Worm (Caenorhabditis elegans): ENCODE measurements around the gene ttr-16.

ttr-16 gene

ce11 chrIV:11110995-11111619 lies 47.2 kb upstream of the ttr-16 start, which contains the start of gene rps-5 (continued):
- no peak for TF ChIP-seq ceh-16 (tag; optimal IDR thresholded peaks at IDR 0.05)
- no peak for TF ChIP-seq nhr-43 (tag; optimal IDR thresholded peaks at IDR 0.05; ENCODE audit: poor library complexity, severe bottlenecking)
- no peak for TF ChIP-seq ceh-82 (tag; optimal IDR thresholded peaks at IDR 0.05)
- no peak for TF ChIP-seq nhr-77 (tag; optimal IDR thresholded peaks at IDR 0.05)
- TF ChIP-seq nhr-76 (tag; optimal IDR thresholded peaks at IDR 0.05) = no peak
- TF ChIP-seq nhr-67 (tag; optimal IDR thresholded peaks at IDR 0.05) = no peak
- no peak for TF ChIP-seq sea-2 (GFP tag; optimal IDR thresholded peaks at IDR 0.05)
- TF ChIP-seq lsy-12 (tag; optimal IDR thresholded peaks at IDR 0.05) = no peak
- no peak for TF ChIP-seq nhr-11 (tag; optimal IDR thresholded peaks at IDR 0.05)
- no peak for TF ChIP-seq mml-1 (tag; optimal IDR thresholded peaks at IDR 0.05)
- TF ChIP-seq ztf-11 (tag; optimal IDR thresholded peaks at IDR 0.05) = no peak

DNA sequence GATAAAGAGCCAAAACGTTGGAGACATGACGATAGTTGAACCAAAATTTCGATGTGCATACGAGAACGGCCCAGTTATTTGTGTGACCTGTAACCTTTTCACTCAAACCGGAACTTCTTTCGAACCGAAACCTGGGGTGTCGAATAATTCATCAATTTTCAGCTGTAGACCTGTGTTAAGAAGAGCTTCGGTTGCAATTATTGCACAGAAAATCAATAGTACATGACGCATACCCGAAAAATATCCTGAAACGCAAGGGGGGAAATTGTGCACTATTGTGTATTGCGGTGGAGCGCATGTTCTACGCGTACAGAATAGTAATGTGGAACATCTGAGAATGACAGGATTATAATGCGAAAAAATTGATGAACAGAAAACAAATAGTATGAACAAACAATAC lies 45.8 kb upstream of the ttr-16 start, which contains the start of gene pigk-1:
Gene pigk-1, minus strand, starts transcription at position 248 of the 400 bp plus-strand sequence.
- TF ChIP-seq ZK546.5 (tag; optimal IDR thresholded peaks at IDR 0.05) (no peak), pqm-1 (tag; optimal IDR thresholded peaks at IDR 0.05) (no peak), ama-1 (optimal IDR thresholded peaks at IDR 0.05) (peak; percentile 9), nhr-43 (tag; optimal IDR thresholded peaks at IDR 0.05; ENCODE audit: poor library complexity, severe bottlenecking) (peak; percentile 24), R02D3.7 (tag; optimal IDR thresholded peaks at IDR 0.05) (peak; percentile 15), nhr-76 (tag; optimal IDR thresholded peaks at IDR 0.05) (no peak), pha-4 (tag; optimal IDR thresholded peaks at IDR 0.05) (no peak), lin-15B (tag; optimal IDR thresholded peaks at IDR 0.05) (no peak), nhr-25 (tag; optimal IDR thresholded peaks at IDR 0.05) (no peak)

DNA sequence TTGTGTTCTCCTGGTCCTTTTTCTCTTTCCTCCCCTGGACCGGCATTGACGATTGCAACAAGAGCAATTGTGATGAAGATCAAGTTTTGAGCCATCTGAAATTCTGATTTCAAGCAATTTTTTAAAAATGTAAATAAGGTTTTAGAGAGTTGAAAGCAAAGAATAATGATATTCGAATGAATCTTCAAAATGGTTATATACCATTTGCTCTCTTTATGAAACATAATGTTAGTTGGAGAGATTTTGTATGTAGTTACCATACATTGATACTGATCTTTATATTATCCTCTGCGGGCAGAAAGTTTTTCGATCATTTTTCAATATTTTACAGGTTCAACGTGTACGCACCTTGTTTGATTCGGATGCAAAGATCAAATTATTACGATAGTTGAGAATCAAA lies 41.8 kb upstream of the ttr-16 start, which contains the start of gene srlf-24:
Gene srlf-24, minus strand, starts transcription at position 101 of the 400 bp plus-strand sequence.
- no peak for TF ChIP-seq fkh-10 (GFP tag; optimal IDR thresholded peaks at IDR 0.05)
- TF ChIP-seq nhr-11 (tag; optimal IDR thresholded peaks at IDR 0.05) = no peak

ce11 chrIV:11103501-11103900 lies 39.6 kb upstream of the ttr-16 start:
- TF ChIP-seq mdl-1 (tag; optimal IDR thresholded peaks at IDR 0.05) (no peak), tbx-2 (tag; optimal IDR thresholded peaks at IDR 0.05) (no peak), R02D3.7 (tag; optimal IDR thresholded peaks at IDR 0.05) (no peak), pha-4 (tag; optimal IDR thresholded peaks at IDR 0.05) (no peak), elt-2 (tag; optimal IDR thresholded peaks at IDR 0.05) (no peak), skn-1 (tag; optimal IDR thresholded peaks at IDR 0.05) (no peak), nhr-25 (tag; optimal IDR thresholded peaks at IDR 0.05) (no peak), egl-5 (tag; optimal IDR thresholded peaks at IDR 0.05) (no peak), ama-1 (optimal IDR thresholded peaks at IDR 0.05) (no peak), hmg-11 (tag; optimal IDR thresholded peaks at IDR 0.05) (no peak), unc-62 (GFP tag; optimal IDR thresholded peaks at IDR 0.05) (no peak), fos-1 (tag; optimal IDR thresholded peaks at IDR 0.05) (no peak)

DNA sequence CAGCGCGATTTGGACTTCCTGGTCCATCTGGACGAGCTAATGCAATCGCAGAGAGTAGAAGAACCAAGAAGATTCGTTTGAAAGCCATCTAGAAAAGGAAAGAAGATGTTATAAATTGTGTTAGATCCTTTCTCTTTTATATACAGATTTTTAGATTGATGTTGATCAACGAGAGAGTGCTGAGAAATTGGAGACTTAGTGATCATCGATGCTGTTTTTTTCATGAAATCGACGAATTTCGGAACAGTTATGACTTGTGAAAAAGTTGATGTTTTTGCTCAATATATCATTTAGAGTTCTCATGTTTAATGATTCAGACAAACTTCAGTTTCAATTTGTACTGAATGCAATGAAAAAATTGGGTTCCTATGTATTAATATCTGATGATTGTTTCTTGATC lies 38.7 kb upstream of the ttr-16 start, which contains the start of gene srlf-17:
Gene srlf-17, minus strand, starts transcription at position 101 of the 400 bp plus-strand sequence.
- no peak for TF ChIP-seq elt-1 (tag; optimal IDR thresholded peaks at IDR 0.05)
- TF ChIP-seq sea-2 (GFP tag; optimal IDR thresholded peaks at IDR 0.05) = no peak
- no peak for TF ChIP-seq ceh-28 (tag; optimal IDR thresholded peaks at IDR 0.05)
- no peak for TF ChIP-seq nhr-237 (tag; optimal IDR thresholded peaks at IDR 0.05)
- no peak for TF ChIP-seq ZK546.5 (tag; optimal IDR thresholded peaks at IDR 0.05)
- no peak for TF ChIP-seq daf-12 (tag; optimal IDR thresholded peaks at IDR 0.05)
- TF ChIP-seq nhr-76 (tag; optimal IDR thresholded peaks at IDR 0.05) = no peak
- TF ChIP-seq hmg-11 (tag; optimal IDR thresholded peaks at IDR 0.05) = no peak
- TF ChIP-seq egl-5 (tag; optimal IDR thresholded peaks at IDR 0.05) = no peak
- TF ChIP-seq lin-15B (tag; optimal IDR thresholded peaks at IDR 0.05) = no peak
- no peak for TF ChIP-seq ztf-4 (tag; optimal IDR thresholded peaks at IDR 0.05)
- TF ChIP-seq R02D3.7 (tag; optimal IDR thresholded peaks at IDR 0.05) = no peak

ce11 chrIV:11101383-11101782 lies 37.4 kb upstream of the ttr-16 start, which contains the start of gene srlf-18:
Gene srlf-18 (minus strand): TSS chrIV:11101483.
- TF ChIP-seq ztf-4 (tag; optimal IDR thresholded peaks at IDR 0.05) = no peak
- no peak for TF ChIP-seq mml-1 (tag; optimal IDR thresholded peaks at IDR 0.05)
- no peak for TF ChIP-seq ama-1 (optimal IDR thresholded peaks at IDR 0.05)
- no peak for TF ChIP-seq egl-5 (tag; optimal IDR thresholded peaks at IDR 0.05)
- TF ChIP-seq egl-27 (tag; optimal IDR thresholded peaks at IDR 0.05) = no peak
- no peak for TF ChIP-seq aly-2 (tag; optimal IDR thresholded peaks at IDR 0.05)
